Worm (Caenorhabditis elegans): ENCODE data around the gene C34F11.2.

DNA sequence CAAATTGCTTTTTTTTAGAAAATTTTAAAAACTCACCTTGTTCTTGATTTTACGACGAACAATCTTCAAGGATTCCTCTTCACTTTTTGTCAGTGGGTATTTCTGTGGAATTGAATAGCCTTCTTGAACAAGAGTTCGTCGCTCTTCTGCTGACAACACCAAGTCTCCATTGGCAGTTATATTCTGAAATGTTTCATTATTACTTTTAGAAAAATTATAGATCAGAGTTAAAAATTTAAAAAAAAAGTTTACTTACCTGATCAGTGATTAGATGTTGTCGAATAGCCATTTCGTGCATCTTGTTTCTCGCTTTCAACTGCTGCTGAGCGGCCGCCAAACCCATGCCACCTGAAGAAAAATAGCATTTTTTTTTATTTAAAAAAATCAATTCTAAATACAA lies 31.8 kb upstream of the C34F11.2 start:
- TF ChIP-seq akir-1 (GFP tag; optimal IDR thresholded peaks at IDR 0.05) = no peak
- no peak for TF ChIP-seq die-1 (tag; optimal IDR thresholded peaks at IDR 0.05)
